Fruit fly (Drosophila melanogaster) whole organism, prepupa: ENCODE measurements around the gene CG11714.

Experiments
- Blimp-1 ChIP-seq: fragments of 200-800 bp; sonication (Bioruptor generic); optimal IDR thresholded peaks from 3 replicates; lab custom pipeline; 2017; ENCODE audit warnings: missing biosample characterization, missing genetic modification characterization, mild to moderate bottlenecking, moderate library complexity, missing genetic modification reagents
- CG10631 ChIP-seq: fragments of 200-800 bp; sonication (Bioruptor generic); optimal IDR thresholded peaks from 2 replicates; lab custom pipeline; 2016; ENCODE audit warnings: missing biosample characterization, missing genetic modification characterization
- CG11294 ChIP-seq: fragments of 200-800 bp; sonication (Bioruptor generic); IDR thresholded peaks from 2 replicates; pipeline ENCODE4 v1.3.6; 2022; ENCODE audit warnings: missing biosample characterization, missing genetic modification characterization
- CG11762 ChIP-seq: fragments of 200-800 bp; sonication (Bioruptor generic); optimal IDR thresholded peaks from 3 replicates; lab custom pipeline; 2016; ENCODE audit warnings: missing biosample characterization, missing genetic modification characterization; ENCODE audit not compliant: insufficient read depth
- CG15336 ChIP-seq: fragments of 200-800 bp; sonication (Bioruptor generic); IDR thresholded peaks from 2 replicates; pipeline ENCODE4 v1.3.6; 2022; ENCODE audit warnings: missing biosample characterization, missing genetic modification characterization
- CG31627 ChIP-seq: fragments of 200-800 bp; sonication (Bioruptor generic); optimal IDR thresholded peaks from 3 replicates; lab custom pipeline; 2016; ENCODE audit warnings: missing biosample characterization, missing genetic modification characterization
- CG32006 ChIP-seq: fragments of 200-800 bp; sonication (Bioruptor generic); optimal IDR thresholded peaks from 3 replicates; lab custom pipeline; 2017; ENCODE audit warnings: missing biosample characterization, mild to moderate bottlenecking, missing genetic modification characterization
- CG34406 ChIP-seq: fragments of 200-800 bp; sonication (Bioruptor generic); optimal IDR thresholded peaks from 3 replicates; lab custom pipeline; 2016; ENCODE audit warnings: missing biosample characterization, missing genetic modification characterization
- CG4318 ChIP-seq: fragments of 200-800 bp; sonication (Bioruptor generic); optimal IDR thresholded peaks from 3 replicates; lab custom pipeline; 2017; ENCODE audit warnings: missing biosample characterization, mild to moderate bottlenecking, missing genetic modification characterization
- CG6163 ChIP-seq: fragments of 200-800 bp; sonication (Bioruptor generic); IDR thresholded peaks from 3 replicates; pipeline ENCODE4 v1.3.6; 2022; ENCODE audit warnings: missing biosample characterization, missing genetic modification characterization
- CG6276 ChIP-seq: fragments of 200-800 bp; sonication (Bioruptor generic); optimal IDR thresholded peaks from 2 replicates; lab custom pipeline; 2017; ENCODE audit warnings: missing biosample characterization, mild to moderate bottlenecking, missing genetic modification characterization
- CG6808 ChIP-seq: fragments of 200-800 bp; sonication (Bioruptor generic); optimal IDR thresholded peaks from 3 replicates; lab custom pipeline; 2017; ENCODE audit warnings: missing biosample characterization, missing genetic modification characterization, mild to moderate bottlenecking, moderate library complexity, missing genetic modification reagents
- CG8119 ChIP-seq: fragments of 200-800 bp; sonication (Bioruptor generic); IDR thresholded peaks from 3 replicates; pipeline ENCODE4 v1.3.6; 2022; ENCODE audit warnings: missing biosample characterization, missing genetic modification characterization
- CG8319 ChIP-seq: fragments of 200-800 bp; sonication (Bioruptor generic); optimal IDR thresholded peaks from 3 replicates; lab custom pipeline; 2016; ENCODE audit warnings: missing biosample characterization, missing genetic modification characterization
- CG8632 ChIP-seq: fragments of 200-800 bp; sonication (Bioruptor generic); optimal IDR thresholded peaks from 3 replicates; lab custom pipeline; 2016; ENCODE audit warnings: missing biosample characterization, missing genetic modification characterization
- Eip78C ChIP-seq: fragments of 200-800 bp; sonication (Bioruptor generic); peaks from one replicate; lab custom pipeline; 2016; ENCODE audit warnings: missing biosample characterization, missing genetic modification characterization
- Eip93F ChIP-seq: fragments of 200-800 bp; sonication (Bioruptor generic); optimal IDR thresholded peaks from 2 replicates; lab custom pipeline; 2016; ENCODE audit warnings: missing biosample characterization, mild to moderate bottlenecking, missing genetic modification characterization
- Ets96B ChIP-seq: fragments of 200-800 bp; optimal IDR thresholded peaks from 2 replicates; lab custom pipeline; 2019; ENCODE audit warnings: missing biosample characterization, mild to moderate bottlenecking, missing genetic modification characterization, moderate library complexity
- Gug ChIP-seq: fragments of 200-800 bp; sonication (Bioruptor generic); IDR thresholded peaks from 2 replicates; pipeline ENCODE4 v1.3.6; 2022; ENCODE audit warnings: missing biosample characterization, missing genetic modification characterization
- Hr38 ChIP-seq: sonication (Bioruptor generic); optimal IDR thresholded peaks from 2 replicates; lab custom pipeline; 2016; ENCODE audit warnings: missing biosample characterization, missing genetic modification characterization
- Hr39 ChIP-seq: fragments of 200-800 bp; sonication (Bioruptor generic); optimal IDR thresholded peaks from 2 replicates; lab custom pipeline; 2016; ENCODE audit warnings: missing biosample characterization, missing genetic modification characterization
- Met ChIP-seq: fragments of 200-800 bp; sonication (Bioruptor generic); optimal IDR thresholded peaks from 3 replicates; lab custom pipeline; 2016; ENCODE audit warnings: missing biosample characterization, missing genetic modification characterization
- Sox14 ChIP-seq: fragments of 200-800 bp; sonication (Bioruptor generic); optimal IDR thresholded peaks from 3 replicates; lab custom pipeline; 2016; ENCODE audit warnings: missing biosample characterization, missing genetic modification characterization
- Sox15 ChIP-seq: fragments of 200-800 bp; sonication (Bioruptor generic); optimal IDR thresholded peaks from 3 replicates; lab custom pipeline; 2016; ENCODE audit warnings: missing biosample characterization, missing genetic modification characterization
- achi ChIP-seq: fragments of 200-800 bp; sonication (Bioruptor generic); optimal IDR thresholded peaks from 3 replicates; lab custom pipeline; 2016; ENCODE audit warnings: missing biosample characterization, missing genetic modification characterization
- acj6 ChIP-seq: fragments of 200-800 bp; sonication (Bioruptor generic); optimal IDR thresholded peaks from 3 replicates; lab custom pipeline; 2016; ENCODE audit warnings: missing biosample characterization, missing genetic modification characterization
- cyc ChIP-seq: fragments of 200-800 bp; sonication (Bioruptor generic); optimal IDR thresholded peaks from 3 replicates; lab custom pipeline; 2016; ENCODE audit warnings: missing biosample characterization, missing genetic modification characterization
- eg ChIP-seq: fragments of 200-800 bp; sonication (Bioruptor generic); IDR thresholded peaks from 3 replicates; pipeline ENCODE4 v1.3.6; 2022; ENCODE audit warnings: missing biosample characterization, missing genetic modification characterization
- esn ChIP-seq: fragments of 200-800 bp; sonication (Bioruptor generic); optimal IDR thresholded peaks from 2 replicates; lab custom pipeline; 2016; ENCODE audit warnings: missing biosample characterization, mild to moderate bottlenecking, missing genetic modification characterization, moderate library complexity
- fd85E ChIP-seq: fragments of 200-800 bp; sonication (Bioruptor generic); optimal IDR thresholded peaks from 3 replicates; lab custom pipeline; 2016; ENCODE audit warnings: missing biosample characterization, missing genetic modification characterization
- fkh ChIP-seq: fragments of 200-800 bp; sonication (Bioruptor generic); optimal IDR thresholded peaks from 3 replicates; lab custom pipeline; 2017; ENCODE audit warnings: missing biosample characterization, mild to moderate bottlenecking, missing genetic modification characterization, moderate library complexity
- net ChIP-seq: fragments of 200-800 bp; sonication (Bioruptor generic); optimal IDR thresholded peaks from 3 replicates; lab custom pipeline; 2016; ENCODE audit warnings: missing biosample characterization, missing genetic modification characterization
- spab ChIP-seq: fragments of 200-800 bp; sonication (Bioruptor generic); optimal IDR thresholded peaks from 2 replicates; lab custom pipeline; 2017; ENCODE audit warnings: missing biosample characterization, mild to moderate bottlenecking, missing genetic modification characterization, missing genetic modification reagents
- ss ChIP-seq, 2 experiments: fragments of 200-800 bp; sonication (Bioruptor generic); optimal IDR thresholded peaks; 2 replicates in 1 of 2; 3 replicates in 1 of 2; lab custom pipeline; 2017 to 2018; ENCODE audit warnings: mild to moderate bottlenecking in 2 of 2, missing biosample characterization in 2 of 2, missing genetic modification characterization in 2 of 2, moderate library complexity in 1 of 2
- svp ChIP-seq: fragments of 200-800 bp; sonication (Bioruptor generic); peaks from one replicate; lab custom pipeline; 2016; ENCODE audit warnings: missing biosample characterization, missing genetic modification characterization
- topi ChIP-seq: fragments of 200-800 bp; sonication (Bioruptor generic); optimal IDR thresholded peaks from 3 replicates; lab custom pipeline; 2016; ENCODE audit warnings: missing biosample characterization, missing genetic modification characterization

The CG11714 gene

dm6 chr3L:11551949-11552348, 29.4 kb upstream of the CG11714 start (continued):
- TF ChIP-seq fd85E (GFP tag; lab: Kevin White, UChicago) (no peak), Met (GFP tag; lab: Kevin White, UChicago) (peak; percentile 48), CG15336 (GFP tag; lab: Robert Waterston, UW) (peak; percentile 76), fkh (GFP tag; lab: Kevin White, UChicago) (no peak), Gug (peak; percentile 53), topi (GFP tag; lab: Kevin White, UChicago) (peak; percentile 63), Sox15 (GFP tag; lab: Kevin White, UChicago) (peak; percentile 16), CG6808 (GFP tag; lab: Kevin White, UChicago) (peak; percentile 58), CG10631 (GFP tag; lab: Kevin White, UChicago) (peak; percentile 54), CG6163 (GFP tag; lab: Robert Waterston, UW) (peak; percentile 75; the same call in 2 of the 3 replicates), Ets96B (tag; lab: Kevin White, UChicago) (peak; percentile 71), achi (GFP tag; lab: Kevin White, UChicago) (peak; percentile 51), Eip93F (no peak), CG11294 (GFP tag; lab: Robert Waterston, UW) (no peak), acj6 (GFP tag; lab: Kevin White, UChicago) (peak; percentile 47), esn (GFP tag; lab: Kevin White, UChicago) (peak; percentile 57), CG8632 (peak; percentile 48), Sox14 (GFP tag; lab: Kevin White, UChicago) (peak; percentile 53), Hr39 (GFP tag; lab: Kevin White, UChicago) (peak; percentile 36), CG31627 (GFP tag; lab: Kevin White, UChicago) (peak; percentile 53), Eip78C (GFP tag; lab: Kevin White, UChicago) (peak; percentile 87), Hr38 (GFP tag; lab: Kevin White, UChicago) (no peak), CG4318 (GFP tag; lab: Kevin White, UChicago) (peak; percentile 47), CG8319 (GFP tag; lab: Kevin White, UChicago) (no peak), net (peak; percentile 63), ss (GFP tag; optimal IDR thresholded peaks at IDR 0.05; lab: Kevin White, UChicago) (peak; percentile 21 to 64)

DNA sequence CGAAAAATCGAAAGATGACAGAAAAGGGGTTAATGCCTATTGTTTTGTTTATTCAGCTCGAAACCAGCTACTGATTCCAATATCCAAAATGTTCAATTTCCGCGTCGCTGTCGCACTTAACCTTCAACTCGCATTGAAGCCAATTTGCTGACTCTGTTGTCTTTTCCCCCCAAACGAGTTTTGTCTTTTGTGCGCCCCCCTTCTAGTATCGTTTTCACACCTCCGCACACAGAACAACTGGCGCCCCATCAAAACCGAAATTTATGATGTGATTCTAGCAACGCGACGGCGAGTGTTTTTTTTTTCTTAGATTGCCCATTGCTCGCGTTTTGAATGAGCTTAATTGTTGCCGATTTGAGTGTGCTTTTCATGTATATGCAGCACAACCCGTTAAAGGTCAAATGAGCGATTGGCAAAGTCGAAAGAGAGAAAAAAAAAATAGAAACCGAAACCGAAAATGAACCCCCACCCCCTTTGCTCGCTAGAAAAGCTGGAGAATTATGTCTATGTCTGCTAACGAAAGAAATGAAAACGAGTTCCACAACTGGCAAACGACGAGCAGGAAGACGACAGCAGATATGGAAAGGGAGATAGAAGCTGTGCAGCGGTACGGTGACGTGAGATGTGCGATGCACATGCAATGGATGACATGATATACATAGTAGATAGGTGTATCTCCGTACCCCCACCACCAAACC, 28.0 kb upstream of the CG11714 start:
- peak; percentile 66 for TF ChIP-seq fkh (GFP tag; lab: Kevin White, UChicago)
- no peak for TF ChIP-seq CG11762
- 0 out of 3 replicates have a peak, but pooled peaks have one; percentile 24 for TF ChIP-seq CG6163 (GFP tag; lab: Robert Waterston, UW)
- no peak for TF ChIP-seq CG11294 (GFP tag; lab: Robert Waterston, UW)
- no peak for TF ChIP-seq spab (GFP tag; lab: Kevin White, UChicago)

DNA sequence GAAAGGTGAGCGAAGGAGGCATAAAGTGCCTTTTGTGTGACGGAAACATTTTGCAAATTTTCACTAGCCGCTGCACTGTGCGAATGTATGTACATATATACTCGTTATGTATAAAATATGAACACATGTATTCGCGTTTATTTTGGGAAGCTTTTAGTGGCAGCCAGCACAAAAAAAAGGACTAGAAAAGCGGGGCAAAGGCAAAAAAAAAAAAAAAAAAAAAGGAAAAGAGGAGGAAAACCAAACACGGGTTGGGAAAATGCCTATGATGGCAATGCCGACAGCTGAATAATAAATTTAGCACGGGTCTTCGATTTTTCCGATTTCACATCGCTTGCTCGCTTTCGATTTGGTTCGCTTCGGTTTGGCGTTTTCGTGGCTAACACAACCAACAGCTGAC, 26.9 kb upstream of the CG11714 start:
- TF ChIP-seq Gug (peak; percentile 13; the same call in 1 of the 2 replicates), CG8119 (peak; percentile 55; the same call in 2 of the 3 replicates), CG32006 (no peak), spab (GFP tag; lab: Kevin White, UChicago) (no peak), CG15336 (GFP tag; lab: Robert Waterston, UW) (0 out of 2 replicates have a peak, but pooled peaks have one; percentile 27), CG6163 (GFP tag; lab: Robert Waterston, UW) (no peak), CG6276 (GFP tag; lab: Kevin White, UChicago) (peak; percentile 22), Eip78C (GFP tag; lab: Kevin White, UChicago) (peak; percentile 11), eg (GFP tag; lab: Robert Waterston, UW) (peak; percentile 61; the same call in 2 of the 3 replicates)
- TF ChIP-seq, all 60 proteins: peak for 6

DNA sequence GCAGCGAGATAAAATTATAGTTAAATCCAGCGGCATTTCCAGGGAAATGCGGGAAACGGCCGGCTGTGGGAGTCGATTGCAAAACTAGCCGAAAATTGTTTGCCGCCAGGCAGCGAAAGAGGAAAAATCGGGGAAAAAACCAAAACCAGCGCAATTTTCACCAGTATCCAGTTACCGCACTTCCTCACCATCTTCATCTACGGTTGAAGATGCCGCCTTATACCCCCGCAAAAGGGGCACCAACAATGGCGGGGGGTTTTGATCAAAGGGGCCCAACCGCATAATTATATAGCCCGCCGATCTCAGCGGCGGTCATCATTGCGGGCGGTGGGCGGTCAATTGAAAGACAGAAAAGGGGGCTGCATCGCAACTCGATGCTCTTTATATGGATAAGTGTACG, 25.5 kb upstream of the CG11714 start:
- TF ChIP-seq CG10631 (GFP tag; lab: Kevin White, UChicago) = no peak
- no peak for TF ChIP-seq CG34406 (GFP tag; lab: Kevin White, UChicago)
- TF ChIP-seq eg (GFP tag; lab: Robert Waterston, UW) = no peak
- no peak for TF ChIP-seq topi (GFP tag; lab: Kevin White, UChicago)
- no peak for TF ChIP-seq Blimp-1
- no peak for TF ChIP-seq CG8319 (GFP tag; lab: Kevin White, UChicago)
- TF ChIP-seq CG6808 (GFP tag; lab: Kevin White, UChicago) = no peak
- no peak for TF ChIP-seq Eip78C (GFP tag; lab: Kevin White, UChicago)
- no peak for TF ChIP-seq CG15336 (GFP tag; lab: Robert Waterston, UW)
- no peak for TF ChIP-seq Gug
- no peak for TF ChIP-seq achi (GFP tag; lab: Kevin White, UChicago)
- no peak for TF ChIP-seq svp
- TF ChIP-seq net = no peak
- TF ChIP-seq Ets96B (tag; lab: Kevin White, UChicago) = no peak
- no peak for TF ChIP-seq cyc (GFP tag; lab: Kevin White, UChicago)
- TF ChIP-seq Sox15 (GFP tag; lab: Kevin White, UChicago) = no peak
- TF ChIP-seq CG6276 (GFP tag; lab: Kevin White, UChicago) = no peak
- no peak for TF ChIP-seq Eip93F
